Fruit fly (Drosophila melanogaster): ENCODE measurements around the gene AkhR.

AkhR gene

dm6 chr2L:6693794-6694254, 22.2 kb downstream of the AkhR start (continued):
- TF ChIP-seq vvl (GFP tag; IDR thresholded peaks at IDR 0.05) (0 out of 2 replicates have a peak, but pooled peaks have one; percentile 12), CG30431 (GFP tag; optimal IDR thresholded peaks at IDR 0.05) (no peak), knrl (GFP tag; IDR thresholded peaks at IDR 0.05; ENCODE audit: partially characterized antibody) (no peak), Tbp (GFP tag; optimal IDR thresholded peaks at IDR 0.05) (no peak), Trl (optimal IDR thresholded peaks at IDR 0.05) (no peak), Trl (GFP tag; optimal IDR thresholded peaks at IDR 0.05) (no peak), h (optimal IDR thresholded peaks at IDR 0.05) (no peak), phol (tag; optimal IDR thresholded peaks at IDR 0.05) (peak; percentile 73), NC2α (GFP tag; optimal IDR thresholded peaks at IDR 0.05) (no peak), nmo (GFP tag; optimal IDR thresholded peaks at IDR 0.05) (peak; percentile 76), CkIIα-i1 (GFP tag; IDR thresholded peaks at IDR 0.05) (no peak), CG1792 (GFP tag; optimal IDR thresholded peaks at IDR 0.05) (no peak), sisA (GFP tag; IDR thresholded peaks at IDR 0.05) (0 out of 2 replicates have a peak, but pooled peaks have one; percentile 21), insv (GFP tag; optimal IDR thresholded peaks at IDR 0.05) (no peak), CG2678 (tag; optimal IDR thresholded peaks at IDR 0.05) (peak; percentile 73), Oli (tag; optimal IDR thresholded peaks at IDR 0.05) (peak; percentile 59), ash1 (GFP tag; optimal IDR thresholded peaks at IDR 0.05) (no peak), CG1233 (GFP tag; optimal IDR thresholded peaks at IDR 0.05) (peak; percentile 38), Med (GFP tag) (peak; percentile 53), CG13296 (GFP tag; optimal IDR thresholded peaks at IDR 0.05) (peak; percentile 28), CG2129 (GFP tag; IDR thresholded peaks at IDR 0.05; ENCODE audit: partially characterized antibody) (no peak), CG4328 (GFP tag; optimal IDR thresholded peaks at IDR 0.05) (no peak), Six4 (GFP tag; optimal IDR thresholded peaks at IDR 0.05) (peak; percentile 41), trem (tag; optimal IDR thresholded peaks at IDR 0.05) (peak; percentile 36), ranshi (GFP tag; IDR thresholded peaks at IDR 0.05) (no peak), CG5180 (GFP tag; optimal IDR thresholded peaks at IDR 0.05) (no peak), tap (tag; optimal IDR thresholded peaks at IDR 0.05) (peak; percentile 49), CG2116 (GFP tag; optimal IDR thresholded peaks at IDR 0.05) (peak; percentile 3), Fer1 (GFP tag; optimal IDR thresholded peaks at IDR 0.05) (no peak), sd (tag; optimal IDR thresholded peaks at IDR 0.05) (no peak), CG11398 (GFP tag; optimal IDR thresholded peaks at IDR 0.05) (no peak), CG10959 (GFP tag; IDR thresholded peaks at IDR 0.05) (no peak), CG7987 (GFP tag; optimal IDR thresholded peaks at IDR 0.05) (no peak), CG18262 (tag; optimal IDR thresholded peaks at IDR 0.05) (peak; percentile 85), bcd (GFP tag; optimal IDR thresholded peaks at IDR 0.05) (peak; percentile 27), slp2 (GFP tag; optimal IDR thresholded peaks at IDR 0.05) (no peak), Antp (GFP tag; optimal IDR thresholded peaks at IDR 0.05) (no peak), repo (GFP tag; optimal IDR thresholded peaks at IDR 0.05) (no peak), fru (optimal IDR thresholded peaks at IDR 0.05) (no peak), p53 (GFP tag; optimal IDR thresholded peaks at IDR 0.05) (no peak), fd102C (GFP tag; optimal IDR thresholded peaks at IDR 0.05) (no peak), C15 (GFP tag; IDR thresholded peaks at IDR 0.05) (no peak), CG4617 (GFP tag; optimal IDR thresholded peaks at IDR 0.05; ENCODE audit: borderline replicate concordance) (no peak), grn (GFP tag; optimal IDR thresholded peaks at IDR 0.05) (no peak), CG4730 (GFP tag; IDR thresholded peaks at IDR 0.05) (no peak), CG18011 (GFP tag; optimal IDR thresholded peaks at IDR 0.05) (no peak), HHEX (GFP tag; optimal IDR thresholded peaks at IDR 0.05) (peak; percentile 30), Hr39 (optimal IDR thresholded peaks at IDR 0.05) (no peak), CG18619 (GFP tag; optimal IDR thresholded peaks at IDR 0.05) (peak; percentile 45), ken (GFP tag; IDR thresholded peaks at IDR 0.05) (no peak; the same call in 2 of the 3 replicates), Awh (GFP tag; IDR thresholded peaks at IDR 0.05) (no peak), CG10654 (GFP tag; optimal IDR thresholded peaks at IDR 0.05) (no peak), CG1832 (GFP tag; optimal IDR thresholded peaks at IDR 0.05) (no peak)

All from whole organism, embryonic.